Worm (Caenorhabditis elegans): ENCODE measurements around the gene F10C1.3.

ce11 chrII:5772547-5773142 lies 15.1 kb upstream of the F10C1.3 start:
- no peak for TF ChIP-seq unc-62 (GFP tag; optimal IDR thresholded peaks at IDR 0.05)
- TF ChIP-seq blmp-1 (tag; optimal IDR thresholded peaks at IDR 0.05), result no peak
- TF ChIP-seq snpc-4 (tag; optimal IDR thresholded peaks at IDR 0.05), result no peak
- TF ChIP-seq mep-1 (tag; optimal IDR thresholded peaks at IDR 0.05), result no peak
- TF ChIP-seq elt-1 (tag; optimal IDR thresholded peaks at IDR 0.05; ENCODE audit: borderline replicate concordance, insufficient read depth), result no peak
- TF ChIP-seq nhr-237 (tag; optimal IDR thresholded peaks at IDR 0.05), result no peak
- TF ChIP-seq mab-5 (tag; optimal IDR thresholded peaks at IDR 0.05), result no peak
- no peak for TF ChIP-seq pha-4 (tag; optimal IDR thresholded peaks at IDR 0.05)
- peak; percentile 10 for TF ChIP-seq zip-8 (tag; optimal IDR thresholded peaks at IDR 0.05)

All from whole organism, mixed stage, embryonic.